Worm (Caenorhabditis elegans) whole organism, L4 larva: Measurements from ENCODE around the gene R09E10.13.

Experiments used
- dmd-9 ChIP-seq: fragments of 200-800 bp; sonication (Bioruptor generic); IDR thresholded peaks from 2 replicates; pipeline ENCODE4 v1.3.6; 2022; ENCODE audit warnings: missing genetic modification reagents, missing genetic modification characterization, missing compliant biosample characterization
- fos-1 ChIP-seq: fragments of 150-350 bp; optimal IDR thresholded peaks from 2 replicates; lab custom pipeline; 2014; ENCODE audit warnings: missing biosample characterization, missing genetic modification characterization
- unc-130 ChIP-seq: sonication (generic microtip); optimal IDR thresholded peaks from 2 replicates; lab custom pipeline; 2016; ENCODE audit warnings: missing genetic modification reagents, missing genetic modification characterization, missing compliant biosample characterization
- unc-62 ChIP-seq, 3 experiments: fragments of 150-350 bp in 1 of 3; sonication (generic microtip); optimal IDR thresholded peaks in 2 of 3; peaks in 1 of 3; 1 replicate in 1 of 3; 2 replicates in 2 of 3; lab custom pipeline; 2014 to 2017; ENCODE audit warnings: missing biosample characterization in 3 of 3, missing genetic modification characterization in 3 of 3, missing genetic modification reagents in 3 of 3, missing genotype in 1 of 3

DNA sequence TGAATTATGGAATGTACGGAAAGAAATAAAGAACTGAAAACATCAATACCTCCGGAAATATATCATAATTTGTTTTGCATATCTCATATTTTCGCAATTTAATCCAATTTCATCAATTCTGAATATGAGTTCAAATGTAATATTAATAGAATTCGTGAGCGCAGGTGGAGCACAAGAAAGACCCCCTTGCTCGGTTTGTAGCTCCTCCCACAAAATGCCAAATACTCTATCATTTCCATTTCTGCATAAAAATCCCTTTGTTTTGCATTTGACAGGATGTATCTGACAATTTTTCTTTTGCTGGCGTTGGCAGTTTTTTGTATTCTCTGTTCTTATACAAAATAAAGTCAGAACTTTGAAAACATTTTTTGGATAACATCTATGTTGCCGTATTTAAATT is 19.9 kb downstream of the R09E10.13 start:
- TF ChIP-seq unc-130 (no peak), fos-1 (tag; lab: Kevin White, UChicago) (no peak), unc-62 (GFP tag; optimal IDR thresholded peaks at IDR 0.05 in 1 of 2; lab: Kevin White, UChicago) (no peak), unc-62 (tag; optimal IDR thresholded peaks at IDR 0.05; lab: Kevin White, UChicago) (no peak), dmd-9 (GFP tag; lab: Robert Waterston, UW) (no peak)
